Fruit fly (Drosophila melanogaster) Kc167 (cell line): ENCODE data around the gene CG14221.

Source experiments
- h ChIP-seq: fragments of >200 bp; optimal IDR thresholded peaks from 3 replicates; lab custom pipeline; 2018; ENCODE audit warnings: missing external identifiers
- psq ChIP-seq: fragments of >200 bp; optimal IDR thresholded peaks from 2 replicates; lab custom pipeline; 2017; ENCODE audit warnings: missing external identifiers

DNA sequence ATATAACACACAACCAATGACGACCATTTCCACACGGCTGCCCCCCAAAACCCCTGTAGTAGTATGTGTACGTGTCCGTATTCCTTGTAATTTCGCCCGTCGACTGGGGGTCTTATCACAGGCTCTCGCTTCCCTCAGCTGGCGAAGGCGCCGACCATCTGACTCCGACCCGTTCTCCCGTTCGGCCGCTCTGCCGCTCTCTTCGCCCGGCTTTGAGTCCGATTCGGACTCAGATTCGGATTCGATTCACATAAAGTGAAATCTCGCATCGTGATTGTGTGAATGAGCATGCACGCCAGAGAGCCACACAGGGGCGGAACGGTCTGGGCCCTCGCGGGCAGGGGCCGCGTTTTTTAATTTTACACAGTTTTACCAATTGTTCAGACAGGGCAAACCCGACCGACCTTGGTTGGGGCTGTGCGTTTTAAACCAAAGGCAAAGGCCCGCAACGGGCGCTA lies 44.7 kb upstream of the CG14221 start:
- TF ChIP-seq h (lab: Kevin White, UChicago) = no peak
- TF ChIP-seq psq (lab: Kevin White, UChicago) = no peak
